Fruit fly (Drosophila melanogaster): ENCODE measurements around the gene CG15312.

CG15312 gene

DNA sequence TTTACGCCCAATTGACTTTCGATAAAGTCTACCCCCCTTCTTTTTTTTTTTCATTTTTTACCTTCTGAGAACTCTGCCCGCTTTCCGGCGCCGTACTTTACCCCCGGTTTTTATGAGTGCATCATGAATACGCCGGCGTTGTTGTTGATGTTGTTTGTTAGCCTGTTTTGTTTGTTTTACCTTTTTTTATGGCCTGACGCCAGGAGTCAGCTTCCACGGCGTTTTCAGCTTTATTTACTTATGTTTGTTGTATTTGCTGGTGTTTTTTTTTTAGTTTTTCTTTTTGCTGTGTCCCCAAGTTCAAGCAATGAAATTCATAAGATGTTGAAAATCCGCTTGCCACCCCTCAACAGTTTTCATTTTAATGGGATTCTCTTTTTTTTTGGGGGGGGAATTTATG, 40.2 kb upstream of the CG15312 start:
- TF ChIP-seq Dfd (GFP tag; optimal IDR thresholded peaks at IDR 0.05) (no peak), br (GFP tag; optimal IDR thresholded peaks at IDR 0.05) (no peak), rgr (GFP tag; optimal IDR thresholded peaks at IDR 0.05) (no peak), usp (GFP tag; optimal IDR thresholded peaks at IDR 0.05) (no peak), pan (optimal IDR thresholded peaks at IDR 0.05) (no peak), Rel (GFP tag; optimal IDR thresholded peaks at IDR 0.05) (no peak), Rel (tag; optimal IDR thresholded peaks at IDR 0.05) (no peak), OdsH (GFP tag; optimal IDR thresholded peaks at IDR 0.05) (no peak)

- TF ChIP-seq sage (GFP tag; optimal IDR thresholded peaks at IDR 0.05), result no peak
- TF ChIP-seq Vsx2 (GFP tag; optimal IDR thresholded peaks at IDR 0.05; ENCODE audit: partially characterized antibody), result no peak
- TF ChIP-seq ey (GFP tag; optimal IDR thresholded peaks at IDR 0.05), result no peak
- TF ChIP-seq psq (GFP tag; optimal IDR thresholded peaks at IDR 0.05), result no peak
- TF ChIP-seq Rel (GFP tag; optimal IDR thresholded peaks at IDR 0.05), result no peak
- TF ChIP-seq Rel (tag; optimal IDR thresholded peaks at IDR 0.05), result no peak
- TF ChIP-seq sv (GFP tag; optimal IDR thresholded peaks at IDR 0.05), result no peak
- no peak for TF ChIP-seq brk (GFP tag; optimal IDR thresholded peaks at IDR 0.05)
- no peak for TF ChIP-seq h (GFP tag; optimal IDR thresholded peaks at IDR 0.05)
- TF ChIP-seq Myc (optimal IDR thresholded peaks at IDR 0.05), result no peak
- no peak for TF ChIP-seq dl (GFP tag; optimal IDR thresholded peaks at IDR 0.05; ENCODE audit: insufficient read depth in 1 of 2, partially characterized antibody in 2 of 2)
- no peak for TF ChIP-seq Jra (GFP tag; optimal IDR thresholded peaks at IDR 0.05)
- no peak for TF ChIP-seq CrebA (GFP tag; optimal IDR thresholded peaks at IDR 0.05; ENCODE audit: borderline replicate concordance)
- TF ChIP-seq N (GFP tag; optimal IDR thresholded peaks at IDR 0.05), result no peak
- TF ChIP-seq lola (GFP tag; optimal IDR thresholded peaks at IDR 0.05), result no peak
- no peak for TF ChIP-seq usp (GFP tag; optimal IDR thresholded peaks at IDR 0.05)
- no peak for TF ChIP-seq woc (GFP tag; optimal IDR thresholded peaks at IDR 0.05)
- TF ChIP-seq pan (optimal IDR thresholded peaks at IDR 0.05), result no peak
These were observed 37.6 kb upstream of the CG15312 start for dm6 chrX:10108286-10108685.

- TF ChIP-seq dmrt93B (GFP tag; optimal IDR thresholded peaks at IDR 0.05) (no peak), Jra (GFP tag; optimal IDR thresholded peaks at IDR 0.05) (no peak), Myc (optimal IDR thresholded peaks at IDR 0.05) (no peak), dsf (GFP tag; optimal IDR thresholded peaks at IDR 0.05; ENCODE audit: borderline replicate concordance) (no peak), OdsH (GFP tag; optimal IDR thresholded peaks at IDR 0.05) (no peak), pan (optimal IDR thresholded peaks at IDR 0.05) (no peak), h (GFP tag; optimal IDR thresholded peaks at IDR 0.05) (no peak), Dif (GFP tag; optimal IDR thresholded peaks at IDR 0.05; ENCODE audit: partially characterized antibody) (no peak), Sp1 (GFP tag; optimal IDR thresholded peaks at IDR 0.05) (no peak), ey (GFP tag; optimal IDR thresholded peaks at IDR 0.05) (no peak), Hr78 (GFP tag; optimal IDR thresholded peaks at IDR 0.05) (no peak), fru (GFP tag; optimal IDR thresholded peaks at IDR 0.05) (no peak), psq (GFP tag; optimal IDR thresholded peaks at IDR 0.05) (no peak), Hr83 (GFP tag; optimal IDR thresholded peaks at IDR 0.05; ENCODE audit: poor library complexity, severe bottlenecking) (no peak), dl (GFP tag; optimal IDR thresholded peaks at IDR 0.05; ENCODE audit: insufficient read depth in 1 of 2, partially characterized antibody in 2 of 2) (no peak)
These were observed 36.0 kb upstream of the CG15312 start for dm6 chrX:10106562-10107147.

- TF ChIP-seq foxo (GFP tag; optimal IDR thresholded peaks at IDR 0.05) (peak in 1 of 2 experiments; percentile 8), Dfd (GFP tag; optimal IDR thresholded peaks at IDR 0.05) (no peak), CG9705 (GFP tag; optimal IDR thresholded peaks at IDR 0.05) (no peak), HLH106 (tag; optimal IDR thresholded peaks at IDR 0.05) (peak; percentile 16), OdsH (GFP tag; optimal IDR thresholded peaks at IDR 0.05) (no peak), rgr (GFP tag; optimal IDR thresholded peaks at IDR 0.05) (peak; percentile 10), h (GFP tag; optimal IDR thresholded peaks at IDR 0.05) (peak; percentile 30), fru (GFP tag; optimal IDR thresholded peaks at IDR 0.05) (peak; percentile 20), ey (GFP tag; optimal IDR thresholded peaks at IDR 0.05) (peak; percentile 15), psq (GFP tag; optimal IDR thresholded peaks at IDR 0.05) (peak; percentile 43), tai (GFP tag; optimal IDR thresholded peaks at IDR 0.05) (no peak)
These were observed 35.1 kb upstream of the CG15312 start for dm6 chrX:10105701-10106307.

Data from whole organism, wandering third instar larva.